Fruit fly (Drosophila melanogaster) whole organism, prepupa: ENCODE results near the gene Mcm6.
A peak's percentile ranks its signal among the peaks of the same experiment; 100 is the strongest.

Source experiments
- Blimp-1 ChIP-seq: fragments of 200-800 bp; sonication (Bioruptor generic); optimal IDR thresholded peaks from 3 replicates; lab custom pipeline; 2017; ENCODE audit warnings: missing biosample characterization, missing genetic modification characterization, mild to moderate bottlenecking, moderate library complexity, missing genetic modification reagents
- CG10631 ChIP-seq: fragments of 200-800 bp; sonication (Bioruptor generic); optimal IDR thresholded peaks from 2 replicates; lab custom pipeline; 2016; ENCODE audit warnings: missing biosample characterization, missing genetic modification characterization
- CG10669 ChIP-seq: fragments of 200-800 bp; sonication (Bioruptor generic); optimal IDR thresholded peaks from 3 replicates; lab custom pipeline; 2018; ENCODE audit warnings: missing biosample characterization, mild to moderate bottlenecking, missing genetic modification characterization, moderate library complexity
- CG11294 ChIP-seq: fragments of 200-800 bp; sonication (Bioruptor generic); IDR thresholded peaks from 2 replicates; pipeline ENCODE4 v1.3.6; 2022; ENCODE audit warnings: missing biosample characterization, missing genetic modification characterization
- CG11762 ChIP-seq: fragments of 200-800 bp; sonication (Bioruptor generic); optimal IDR thresholded peaks from 3 replicates; lab custom pipeline; 2016; ENCODE audit warnings: missing biosample characterization, missing genetic modification characterization; ENCODE audit not compliant: insufficient read depth
- CG15336 ChIP-seq: fragments of 200-800 bp; sonication (Bioruptor generic); IDR thresholded peaks from 2 replicates; pipeline ENCODE4 v1.3.6; 2022; ENCODE audit warnings: missing biosample characterization, missing genetic modification characterization
- CG1621 ChIP-seq: fragments of 200-800 bp; sonication (Bioruptor generic); optimal IDR thresholded peaks from 3 replicates; lab custom pipeline; 2018; ENCODE audit warnings: missing biosample characterization, mild to moderate bottlenecking, missing genetic modification characterization
- CG16779 ChIP-seq: fragments of 200-800 bp; sonication (Bioruptor generic); optimal IDR thresholded peaks from 3 replicates; lab custom pipeline; 2017; ENCODE audit warnings: missing biosample characterization, mild to moderate bottlenecking, missing genetic modification characterization
- CG3032 ChIP-seq: fragments of 200-800 bp; optimal IDR thresholded peaks from 2 replicates; lab custom pipeline; 2019; ENCODE audit warnings: missing biosample characterization, mild to moderate bottlenecking, missing genetic modification characterization, moderate library complexity
- CG31627 ChIP-seq: fragments of 200-800 bp; sonication (Bioruptor generic); optimal IDR thresholded peaks from 3 replicates; lab custom pipeline; 2016; ENCODE audit warnings: missing biosample characterization, missing genetic modification characterization
- CG32006 ChIP-seq: fragments of 200-800 bp; sonication (Bioruptor generic); optimal IDR thresholded peaks from 3 replicates; lab custom pipeline; 2017; ENCODE audit warnings: missing biosample characterization, mild to moderate bottlenecking, missing genetic modification characterization
- CG34406 ChIP-seq: fragments of 200-800 bp; sonication (Bioruptor generic); optimal IDR thresholded peaks from 3 replicates; lab custom pipeline; 2016; ENCODE audit warnings: missing biosample characterization, missing genetic modification characterization
- CG3919 ChIP-seq: fragments of 200-800 bp; sonication (Bioruptor generic); optimal IDR thresholded peaks from 3 replicates; lab custom pipeline; 2016; ENCODE audit warnings: missing biosample characterization, missing genetic modification characterization
- CG4318 ChIP-seq: fragments of 200-800 bp; sonication (Bioruptor generic); optimal IDR thresholded peaks from 3 replicates; lab custom pipeline; 2017; ENCODE audit warnings: missing biosample characterization, mild to moderate bottlenecking, missing genetic modification characterization
- CG6163 ChIP-seq: fragments of 200-800 bp; sonication (Bioruptor generic); IDR thresholded peaks from 3 replicates; pipeline ENCODE4 v1.3.6; 2022; ENCODE audit warnings: missing biosample characterization, missing genetic modification characterization
- CG6792 ChIP-seq: fragments of 200-800 bp; sonication (Bioruptor generic); optimal IDR thresholded peaks from 3 replicates; lab custom pipeline; 2016; ENCODE audit warnings: missing biosample characterization, missing genetic modification characterization
- CG6808 ChIP-seq: fragments of 200-800 bp; sonication (Bioruptor generic); optimal IDR thresholded peaks from 3 replicates; lab custom pipeline; 2017; ENCODE audit warnings: missing biosample characterization, missing genetic modification characterization, mild to moderate bottlenecking, moderate library complexity, missing genetic modification reagents
- CG6854 ChIP-seq: fragments of 200-800 bp; sonication (Bioruptor generic); optimal IDR thresholded peaks from 2 replicates; lab custom pipeline; 2017; ENCODE audit warnings: missing biosample characterization, mild to moderate bottlenecking, missing genetic modification characterization
- CG7368 ChIP-seq: fragments of 200-800 bp; sonication (Bioruptor generic); optimal IDR thresholded peaks from 3 replicates; lab custom pipeline; 2016; ENCODE audit warnings: missing biosample characterization, missing genetic modification characterization
- CG8119 ChIP-seq: fragments of 200-800 bp; sonication (Bioruptor generic); IDR thresholded peaks from 3 replicates; pipeline ENCODE4 v1.3.6; 2022; ENCODE audit warnings: missing biosample characterization, missing genetic modification characterization
- CG8319 ChIP-seq: fragments of 200-800 bp; sonication (Bioruptor generic); optimal IDR thresholded peaks from 3 replicates; lab custom pipeline; 2016; ENCODE audit warnings: missing biosample characterization, missing genetic modification characterization
- CG8632 ChIP-seq: fragments of 200-800 bp; sonication (Bioruptor generic); optimal IDR thresholded peaks from 3 replicates; lab custom pipeline; 2016; ENCODE audit warnings: missing biosample characterization, missing genetic modification characterization
- CG9139 ChIP-seq: fragments of 200-800 bp; sonication (Bioruptor generic); optimal IDR thresholded peaks from 3 replicates; lab custom pipeline; 2017; ENCODE audit warnings: missing biosample characterization, mild to moderate bottlenecking, missing genetic modification characterization
- Eip75B ChIP-seq: fragments of 200-800 bp; sonication (Bioruptor generic); optimal IDR thresholded peaks from 3 replicates; lab custom pipeline; 2016; ENCODE audit warnings: missing biosample characterization, missing genetic modification characterization
- Eip78C ChIP-seq: fragments of 200-800 bp; sonication (Bioruptor generic); peaks from one replicate; lab custom pipeline; 2016; ENCODE audit warnings: missing biosample characterization, missing genetic modification characterization
- Eip93F ChIP-seq: fragments of 200-800 bp; sonication (Bioruptor generic); optimal IDR thresholded peaks from 2 replicates; lab custom pipeline; 2016; ENCODE audit warnings: missing biosample characterization, mild to moderate bottlenecking, missing genetic modification characterization
- Ets21C ChIP-seq: fragments of 200-800 bp; sonication (Bioruptor generic); optimal IDR thresholded peaks from 3 replicates; lab custom pipeline; 2016; ENCODE audit warnings: missing biosample characterization, missing genetic modification characterization
- Gug ChIP-seq: fragments of 200-800 bp; sonication (Bioruptor generic); IDR thresholded peaks from 2 replicates; pipeline ENCODE4 v1.3.6; 2022; ENCODE audit warnings: missing biosample characterization, missing genetic modification characterization
- Hr38 ChIP-seq: sonication (Bioruptor generic); optimal IDR thresholded peaks from 2 replicates; lab custom pipeline; 2016; ENCODE audit warnings: missing biosample characterization, missing genetic modification characterization
- Hr39 ChIP-seq: fragments of 200-800 bp; sonication (Bioruptor generic); optimal IDR thresholded peaks from 2 replicates; lab custom pipeline; 2016; ENCODE audit warnings: missing biosample characterization, missing genetic modification characterization
- Lpt ChIP-seq: fragments of 200-800 bp; sonication (Bioruptor generic); optimal IDR thresholded peaks from 3 replicates; lab custom pipeline; 2016; ENCODE audit warnings: missing biosample characterization, missing genetic modification characterization
- Met ChIP-seq: fragments of 200-800 bp; sonication (Bioruptor generic); optimal IDR thresholded peaks from 3 replicates; lab custom pipeline; 2016; ENCODE audit warnings: missing biosample characterization, missing genetic modification characterization
- Smox ChIP-seq: fragments of 200-800 bp; sonication (Bioruptor generic); optimal IDR thresholded peaks from 3 replicates; lab custom pipeline; 2016; ENCODE audit warnings: missing biosample characterization, missing genetic modification characterization
- Sox15 ChIP-seq: fragments of 200-800 bp; sonication (Bioruptor generic); optimal IDR thresholded peaks from 3 replicates; lab custom pipeline; 2016; ENCODE audit warnings: missing biosample characterization, missing genetic modification characterization
- achi ChIP-seq: fragments of 200-800 bp; sonication (Bioruptor generic); optimal IDR thresholded peaks from 3 replicates; lab custom pipeline; 2016; ENCODE audit warnings: missing biosample characterization, missing genetic modification characterization
- cyc ChIP-seq: fragments of 200-800 bp; sonication (Bioruptor generic); optimal IDR thresholded peaks from 3 replicates; lab custom pipeline; 2016; ENCODE audit warnings: missing biosample characterization, missing genetic modification characterization
- dac ChIP-seq: fragments of 200-800 bp; sonication (Bioruptor generic); optimal IDR thresholded peaks from 2 replicates; lab custom pipeline; 2017; ENCODE audit warnings: missing biosample characterization, mild to moderate bottlenecking, missing genetic modification characterization
- dsx ChIP-seq: fragments of 200-800 bp; optimal IDR thresholded peaks from 3 replicates; lab custom pipeline; 2019; ENCODE audit warnings: missing biosample characterization, mild to moderate bottlenecking, missing genetic modification characterization, moderate library complexity; ENCODE audit not compliant: poor library complexity, severe bottlenecking
- eg ChIP-seq: fragments of 200-800 bp; sonication (Bioruptor generic); IDR thresholded peaks from 3 replicates; pipeline ENCODE4 v1.3.6; 2022; ENCODE audit warnings: missing biosample characterization, missing genetic modification characterization
- fd59A ChIP-seq: fragments of 200-800 bp; sonication (Bioruptor generic); optimal IDR thresholded peaks from 2 replicates; lab custom pipeline; 2017; ENCODE audit warnings: missing biosample characterization, mild to moderate bottlenecking, missing genetic modification characterization, missing genetic modification reagents
- lz ChIP-seq: fragments of 200-800 bp; sonication (Bioruptor generic); optimal IDR thresholded peaks from 3 replicates; lab custom pipeline; 2016; ENCODE audit warnings: missing biosample characterization, missing genetic modification characterization
- net ChIP-seq: fragments of 200-800 bp; sonication (Bioruptor generic); optimal IDR thresholded peaks from 3 replicates; lab custom pipeline; 2016; ENCODE audit warnings: missing biosample characterization, missing genetic modification characterization
- pdm3 ChIP-seq: fragments of 200-800 bp; sonication (Bioruptor generic); optimal IDR thresholded peaks from 3 replicates; lab custom pipeline; 2016; ENCODE audit warnings: missing biosample characterization, missing genetic modification characterization
- salr ChIP-seq, 2 experiments: fragments of 200-800 bp; sonication (Bioruptor generic); optimal IDR thresholded peaks; 3 replicates each; lab custom pipeline; 2016 to 2018; ENCODE audit warnings: missing biosample characterization in 2 of 2, missing genetic modification characterization in 2 of 2, mild to moderate bottlenecking in 1 of 2
- svp ChIP-seq: fragments of 200-800 bp; sonication (Bioruptor generic); peaks from one replicate; lab custom pipeline; 2016; ENCODE audit warnings: missing biosample characterization, missing genetic modification characterization
- topi ChIP-seq: fragments of 200-800 bp; sonication (Bioruptor generic); optimal IDR thresholded peaks from 3 replicates; lab custom pipeline; 2016; ENCODE audit warnings: missing biosample characterization, missing genetic modification characterization
- vri ChIP-seq: fragments of 200-800 bp; sonication (Bioruptor generic); optimal IDR thresholded peaks from 3 replicates; lab custom pipeline; 2016; ENCODE audit warnings: missing biosample characterization, mild to moderate bottlenecking, missing genetic modification characterization

The Mcm6 gene

dm6 chrX:6703957-6704356 lies 29.8 kb downstream of the Mcm6 start (continued):
- no peak for TF ChIP-seq CG1621 (tag; lab: Kevin White, UChicago)
- TF ChIP-seq CG7368 (GFP tag; lab: Kevin White, UChicago), result no peak
- no peak for TF ChIP-seq CG8119 (GFP tag; lab: Robert Waterston, UW)
- TF ChIP-seq Ets21C (GFP tag; lab: Kevin White, UChicago), result no peak
- TF ChIP-seq achi, result peak; percentile 16
- TF ChIP-seq svp, result peak; percentile 28
- no peak for TF ChIP-seq Gug (GFP tag; lab: Robert Waterston, UW)
- no peak for TF ChIP-seq CG34406 (GFP tag; lab: Kevin White, UChicago)
- peak; percentile 13 for TF ChIP-seq CG4318 (GFP tag; lab: Kevin White, UChicago)
- no peak for TF ChIP-seq CG9139 (GFP tag; lab: Kevin White, UChicago)
- no peak for TF ChIP-seq Met (GFP tag; lab: Kevin White, UChicago)
- TF ChIP-seq CG32006, result peak; percentile 57
- no peak for TF ChIP-seq CG6163
- TF ChIP-seq CG6792 (GFP tag; lab: Kevin White, UChicago), result no peak
- TF ChIP-seq Smox, result no peak
- no peak for TF ChIP-seq Sox15 (GFP tag; lab: Kevin White, UChicago)
- no peak for TF ChIP-seq CG11294 (GFP tag; lab: Robert Waterston, UW)
- no peak for TF ChIP-seq CG8632 (GFP tag; lab: Kevin White, UChicago)
- no peak for TF ChIP-seq Hr38 (GFP tag; lab: Kevin White, UChicago)
- peak; percentile 29 for TF ChIP-seq CG10669
- TF ChIP-seq CG3032 (tag; lab: Kevin White, UChicago), result peak; percentile 18
- TF ChIP-seq CG6808 (GFP tag; lab: Kevin White, UChicago), result peak; percentile 52
- TF ChIP-seq pdm3 (GFP tag; lab: Kevin White, UChicago), result peak; percentile 20
- TF ChIP-seq lz (GFP tag; lab: Kevin White, UChicago), result no peak
- no peak for TF ChIP-seq Lpt (GFP tag; lab: Kevin White, UChicago)
- TF ChIP-seq cyc (GFP tag; lab: Kevin White, UChicago), result no peak
- no peak for TF ChIP-seq Hr39
- TF ChIP-seq salr (GFP tag; optimal IDR thresholded peaks at IDR 0.05; lab: Kevin White, UChicago), result peak in 1 of 2 experiments; percentile 34
- no peak for TF ChIP-seq CG6854
- TF ChIP-seq dsx (GFP tag; lab: Kevin White, UChicago), result no peak
- no peak for TF ChIP-seq CG8319 (GFP tag; lab: Kevin White, UChicago)
- no peak for TF ChIP-seq CG3919 (GFP tag; lab: Kevin White, UChicago)

- TF ChIP-seq CG15336 (GFP tag; lab: Robert Waterston, UW) (peak; percentile 52; the same call in 1 of the 2 replicates), Eip75B (peak; percentile 49), dac (no peak), achi (peak; percentile 40), CG6163 (no peak), pdm3 (GFP tag; lab: Kevin White, UChicago) (peak; percentile 20), CG6792 (GFP tag; lab: Kevin White, UChicago) (no peak), Hr39 (no peak), Lpt (GFP tag; lab: Kevin White, UChicago) (peak; percentile 1), Blimp-1 (GFP tag; lab: Kevin White, UChicago) (no peak), Met (GFP tag; lab: Kevin White, UChicago) (peak; percentile 7), fd59A (GFP tag; lab: Kevin White, UChicago) (peak; percentile 7), net (GFP tag; lab: Kevin White, UChicago) (no peak), CG11294 (GFP tag; lab: Robert Waterston, UW) (no peak), CG8319 (GFP tag; lab: Kevin White, UChicago) (no peak), CG6854 (no peak), CG10631 (peak; percentile 43), CG11762 (GFP tag; lab: Kevin White, UChicago) (no peak), topi (GFP tag; lab: Kevin White, UChicago) (peak; percentile 32), Ets21C (GFP tag; lab: Kevin White, UChicago) (peak; percentile 24), CG16779 (tag; lab: Kevin White, UChicago) (no peak), CG32006 (peak; percentile 54), Eip78C (peak; percentile 91), vri (GFP tag; lab: Kevin White, UChicago) (no peak), Eip93F (no peak), CG34406 (GFP tag; lab: Kevin White, UChicago) (no peak), CG31627 (GFP tag; lab: Kevin White, UChicago) (no peak), eg (GFP tag; lab: Robert Waterston, UW) (0 out of 3 replicates have a peak, but pooled peaks have one; percentile 16), svp (peak; percentile 86), CG4318 (GFP tag; lab: Kevin White, UChicago) (peak; percentile 34), Sox15 (GFP tag; lab: Kevin White, UChicago) (no peak), Smox (peak; percentile 22), Hr38 (GFP tag; lab: Kevin White, UChicago) (no peak)
These were observed 31.0 kb downstream of the Mcm6 start for dm6 chrX:6705059-6705802.
